Worm (Caenorhabditis elegans) whole organism, young adult: ENCODE measurements around the gene B0244.17.

Experiments
- F49E8.2 ChIP-seq: sonication (generic microtip); optimal IDR thresholded peaks from 3 replicates; lab custom pipeline; 2017; ENCODE audit warnings: missing genetic modification characterization, mild to moderate bottlenecking, missing compliant biosample characterization, antibody characterized with exemption, moderate library complexity; ENCODE audit not compliant: insufficient read depth
- K11D2.4 ChIP-seq: fragments of 200-800 bp; sonication (Bioruptor generic); IDR thresholded peaks from 2 replicates; pipeline ENCODE4 v1.3.6; 2022; ENCODE audit warnings: missing genetic modification reagents, missing genetic modification characterization, missing compliant biosample characterization
- K12H6.12 ChIP-seq: fragments of 200-800 bp; sonication (Bioruptor generic); optimal IDR thresholded peaks from 2 replicates; lab custom pipeline; 2018; ENCODE audit warnings: mild to moderate bottlenecking, missing genetic modification characterization, missing compliant biosample characterization
- Y53F4B.3 ChIP-seq: fragments of 200-800 bp; sonication (Bioruptor generic); IDR thresholded peaks from 2 replicates; pipeline ENCODE4 v1.3.6; 2022; ENCODE audit warnings: missing genetic modification reagents, missing genetic modification characterization, missing compliant biosample characterization
- Y67H2A.10 ChIP-seq: fragments of 200-800 bp; sonication (Bioruptor generic); conservative IDR thresholded peaks from 2 replicates; pipeline ENCODE4 v1.3.6; 2022; ENCODE audit warnings: missing genetic modification reagents, missing genetic modification characterization, missing compliant biosample characterization
- Y95B8A.8 ChIP-seq: fragments of 200-800 bp; sonication (Bioruptor generic); IDR thresholded peaks from 2 replicates; pipeline ENCODE4 v1.3.6; 2022; ENCODE audit warnings: missing genetic modification reagents, missing genetic modification characterization, missing compliant biosample characterization
- akir-1 ChIP-seq: fragments of 200-800 bp; sonication (Bioruptor generic); optimal IDR thresholded peaks from 2 replicates; lab custom pipeline; 2018; ENCODE audit warnings: mild to moderate bottlenecking, missing genetic modification characterization, moderate library complexity, missing compliant biosample characterization
- aptf-2 ChIP-seq: fragments of 200-800 bp; sonication (Bioruptor generic); conservative IDR thresholded peaks from 2 replicates; pipeline ENCODE4 v1.3.6; 2022; ENCODE audit warnings: missing genetic modification reagents, missing genetic modification characterization, missing compliant biosample characterization
- atf-7 ChIP-seq: sonication (generic microtip); optimal IDR thresholded peaks from 2 replicates; lab custom pipeline; 2017; ENCODE audit warnings: mild to moderate bottlenecking, missing genetic modification characterization, missing compliant biosample characterization
- attf-3 ChIP-seq: fragments of 200-800 bp; sonication (Bioruptor generic); conservative IDR thresholded peaks from 2 replicates; pipeline ENCODE4 v1.3.6; 2022; ENCODE audit warnings: missing genetic modification reagents, missing genetic modification characterization, missing compliant biosample characterization
- ceh-27 ChIP-seq: fragments of 200-800 bp; sonication (Bioruptor generic); optimal IDR thresholded peaks from 2 replicates; lab custom pipeline; 2018; ENCODE audit warnings: mild to moderate bottlenecking, missing genetic modification characterization, moderate library complexity, missing compliant biosample characterization
- ceh-40 ChIP-seq: fragments of 200-800 bp; sonication (Bioruptor generic); IDR thresholded peaks from 2 replicates; pipeline ENCODE4 v1.3.6; 2022; ENCODE audit warnings: missing genetic modification characterization, missing compliant biosample characterization
- ceh-79 ChIP-seq: sonication (generic microtip); optimal IDR thresholded peaks from 2 replicates; lab custom pipeline; 2017; ENCODE audit warnings: mild to moderate bottlenecking, missing genetic modification characterization, missing compliant biosample characterization
- chd-7 ChIP-seq: sonication (generic microtip); optimal IDR thresholded peaks from 2 replicates; lab custom pipeline; 2016; ENCODE audit warnings: mild to moderate bottlenecking, missing genetic modification characterization, moderate library complexity, missing compliant biosample characterization
- dpl-1 ChIP-seq: fragments of 150-350 bp; optimal IDR thresholded peaks from 2 replicates; lab custom pipeline; 2014; ENCODE audit warnings: missing biosample characterization, missing genetic modification reagents, missing genetic modification characterization
- egl-18 ChIP-seq: fragments of 200-800 bp; sonication (Bioruptor generic); IDR thresholded peaks from 2 replicates; pipeline ENCODE4 v1.3.6; 2022; ENCODE audit warnings: missing genetic modification reagents, missing genetic modification characterization, missing compliant biosample characterization
- egl-44 ChIP-seq: fragments of 200-800 bp; sonication (Bioruptor generic); IDR thresholded peaks from 2 replicates; pipeline ENCODE4 v1.3.6; 2022; ENCODE audit warnings: missing genetic modification reagents, missing genetic modification characterization, missing compliant biosample characterization
- ekl-4 ChIP-seq: fragments of 200-800 bp; sonication (Bioruptor generic); IDR thresholded peaks from 2 replicates; pipeline ENCODE4 v1.3.6; 2022; ENCODE audit warnings: missing genetic modification reagents, missing genetic modification characterization, missing compliant biosample characterization
- hlh-26 ChIP-seq: fragments of 200-800 bp; sonication (Bioruptor generic); conservative IDR thresholded peaks from 2 replicates; pipeline ENCODE4 v1.3.6; 2022; ENCODE audit warnings: missing genetic modification reagents, missing genetic modification characterization, missing compliant biosample characterization
- hmg-1.2 ChIP-seq: fragments of 200-800 bp; sonication (Bioruptor generic); IDR thresholded peaks from 2 replicates; pipeline ENCODE4 v1.3.6; 2022; ENCODE audit warnings: missing genetic modification reagents, missing genetic modification characterization, missing compliant biosample characterization
- hsf-1 ChIP-seq: fragments of 200-800 bp; sonication (Bioruptor generic); IDR thresholded peaks from 2 replicates; pipeline ENCODE4 v1.3.6; 2022; ENCODE audit warnings: missing genetic modification reagents, missing genetic modification characterization, missing compliant biosample characterization
- let-607 ChIP-seq, 2 experiments: fragments of 200-800 bp in 1 of 2; sonication (Bioruptor generic) in 1 of 2; sonication (generic microtip) in 1 of 2; optimal IDR thresholded peaks; 2 replicates each; lab custom pipeline; 2016 to 2018; ENCODE audit warnings: mild to moderate bottlenecking in 2 of 2, missing compliant biosample characterization in 2 of 2, missing genetic modification characterization in 2 of 2, moderate library complexity in 2 of 2, missing genotype in 1 of 2
- lin-54 ChIP-seq: fragments of 200-800 bp; sonication (Bioruptor generic); optimal IDR thresholded peaks from 2 replicates; lab custom pipeline; 2018; ENCODE audit warnings: mild to moderate bottlenecking, missing genetic modification characterization, missing compliant biosample characterization
- lsl-1 ChIP-seq: fragments of 200-800 bp; sonication (Bioruptor generic); optimal IDR thresholded peaks from 2 replicates; lab custom pipeline; 2018; ENCODE audit warnings: mild to moderate bottlenecking, missing genetic modification characterization, moderate library complexity, missing compliant biosample characterization
- lsy-27 ChIP-seq: sonication (generic microtip); optimal IDR thresholded peaks from 2 replicates; lab custom pipeline; 2017; ENCODE audit warnings: missing genetic modification characterization, mild to moderate bottlenecking, missing compliant biosample characterization, antibody characterized with exemption, missing genotype, borderline replicate concordance; ENCODE audit not compliant: insufficient read depth
- madf-10 ChIP-seq: sonication (generic microtip); optimal IDR thresholded peaks from 2 replicates; lab custom pipeline; 2016; ENCODE audit warnings: mild to moderate bottlenecking, missing genetic modification characterization, missing compliant biosample characterization
- madf-3 ChIP-seq: fragments of 200-800 bp; sonication (Bioruptor generic); IDR thresholded peaks from 2 replicates; pipeline ENCODE4 v1.3.6; 2022; ENCODE audit warnings: missing genetic modification reagents, missing genetic modification characterization, missing compliant biosample characterization
- mes-4 ChIP-seq: sonication (generic microtip); optimal IDR thresholded peaks from 2 replicates; lab custom pipeline; 2016; ENCODE audit warnings: missing genotype, missing genetic modification characterization, missing compliant biosample characterization
- nhr-120 ChIP-seq: fragments of 200-800 bp; sonication (Bioruptor generic); IDR thresholded peaks from 2 replicates; pipeline ENCODE4 v1.3.6; 2022; ENCODE audit warnings: missing genetic modification characterization, missing compliant biosample characterization
- repo-1 ChIP-seq: sonication (generic microtip); optimal IDR thresholded peaks from 2 replicates; lab custom pipeline; 2017; ENCODE audit warnings: mild to moderate bottlenecking, missing genetic modification characterization, missing compliant biosample characterization
- sdz-38 ChIP-seq: sonication (generic microtip); optimal IDR thresholded peaks from 2 replicates; lab custom pipeline; 2016; ENCODE audit warnings: missing genotype, missing genetic modification characterization, missing compliant biosample characterization
- sea-2 ChIP-seq: fragments of 200-800 bp; sonication (Bioruptor generic); IDR thresholded peaks from 2 replicates; pipeline ENCODE4 v1.3.6; 2022; ENCODE audit warnings: missing genetic modification characterization, missing compliant biosample characterization
- snpc-4 ChIP-seq, 5 experiments: fragments of 150-350 bp in 1 of 5; sonication (generic microtip) in 4 of 5; optimal IDR thresholded peaks; 2 replicates each; lab custom pipeline; 2014 to 2018; ENCODE audit warnings: missing genetic modification characterization in 5 of 5, missing biosample characterization in 3 of 5, antibody characterized with exemption in 2 of 5, mild to moderate bottlenecking in 2 of 5, missing compliant biosample characterization in 2 of 5, missing genotype in 2 of 5, moderate library complexity in 2 of 5, missing genetic modification reagents in 1 of 5
- somi-1 ChIP-seq: fragments of 200-800 bp; sonication (Bioruptor generic); optimal IDR thresholded peaks from 2 replicates; lab custom pipeline; 2018; ENCODE audit warnings: mild to moderate bottlenecking, missing genetic modification characterization, missing compliant biosample characterization
- tbp1 ChIP-seq: fragments of 200-800 bp; sonication (Bioruptor generic); optimal IDR thresholded peaks from 2 replicates; lab custom pipeline; 2018; ENCODE audit warnings: mild to moderate bottlenecking, missing genetic modification characterization, missing compliant biosample characterization
- tbx-9 ChIP-seq: sonication (generic microtip); optimal IDR thresholded peaks from 2 replicates; lab custom pipeline; 2016; ENCODE audit warnings: borderline replicate concordance, missing genetic modification characterization, inconsistent platforms, missing compliant biosample characterization
- tlf-1 ChIP-seq: fragments of 200-800 bp; sonication (Bioruptor generic); optimal IDR thresholded peaks from 2 replicates; lab custom pipeline; 2018; ENCODE audit warnings: mild to moderate bottlenecking, missing genetic modification characterization, missing compliant biosample characterization
- unc-62 ChIP-seq: fragments of 150-350 bp; optimal IDR thresholded peaks from 2 replicates; lab custom pipeline; 2014; ENCODE audit warnings: missing biosample characterization, missing genetic modification reagents, missing genetic modification characterization
- ztf-22 ChIP-seq: fragments of 200-800 bp; sonication (Bioruptor generic); optimal IDR thresholded peaks from 2 replicates; lab custom pipeline; 2018; ENCODE audit warnings: mild to moderate bottlenecking, missing genetic modification characterization, moderate library complexity, missing compliant biosample characterization
- ztf-28 ChIP-seq: fragments of 200-800 bp; sonication (Bioruptor generic); IDR thresholded peaks from 2 replicates; pipeline ENCODE4 v1.3.6; 2022; ENCODE audit warnings: missing genetic modification reagents, missing genetic modification characterization, missing compliant biosample characterization
- ztf-6 ChIP-seq: fragments of 200-800 bp; sonication (Bioruptor generic); IDR thresholded peaks from 2 replicates; pipeline ENCODE4 v1.3.6; 2022; ENCODE audit warnings: missing genetic modification reagents, missing genetic modification characterization, missing compliant biosample characterization

Gene B0244.17

DNA sequence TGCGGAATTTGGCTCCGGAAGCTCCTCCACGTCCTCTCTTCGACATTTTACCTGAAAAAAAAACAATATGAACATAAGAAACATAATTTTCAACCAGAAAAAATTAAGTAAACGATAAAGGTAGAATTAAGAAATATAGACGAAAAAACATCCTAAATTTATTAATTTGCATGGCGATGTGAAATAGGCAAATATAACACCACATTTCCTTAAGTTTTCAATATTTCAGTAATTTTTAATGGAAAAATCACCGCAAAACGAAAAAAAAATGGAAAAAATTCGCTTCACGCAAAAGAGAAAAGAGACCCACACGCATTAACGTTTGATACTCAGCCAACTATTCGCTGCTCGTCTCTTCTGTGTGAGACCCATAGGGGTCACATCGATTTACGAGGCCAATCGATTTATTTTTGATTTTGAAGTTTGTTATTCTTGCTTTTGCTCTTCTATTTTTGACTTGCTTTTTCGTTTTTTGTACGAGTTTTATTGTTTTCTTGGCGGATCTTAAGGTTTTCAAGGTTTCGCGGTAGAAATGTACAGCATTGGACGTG is 26.9 kb upstream of the B0244.17 start, which contains the start of gene rpl-23 (continued):
- TF ChIP-seq lin-54 (GFP tag; lab: Kevin White, UChicago) (peak; percentile 74), K11D2.4 (GFP tag; lab: Robert Waterston, UW) (peak; percentile 35; the same call in 1 of the 2 replicates), lsl-1 (GFP tag; lab: Kevin White, UChicago) (peak; percentile 62), lsy-27 (tag; lab: Kevin White, UChicago) (peak; percentile 53), ceh-79 (tag; lab: Kevin White, UChicago) (no peak), ekl-4 (peak; percentile 67; the same call in 1 of the 2 replicates), snpc-4 (GFP tag; optimal IDR thresholded peaks at IDR 0.05; lab: Kevin White, UChicago) (peak; percentile 57), snpc-4 (tag; optimal IDR thresholded peaks at IDR 0.05; lab: Kevin White, UChicago) (peak; percentile 32 to 85 (median 59)), tbp1 (GFP tag; lab: Kevin White, UChicago) (peak; percentile 61), egl-18 (GFP tag; lab: Robert Waterston, UW) (no peak), atf-7 (tag; lab: Kevin White, UChicago) (no peak), hlh-26 (GFP tag; lab: Robert Waterston, UW) (no peak)

DNA sequence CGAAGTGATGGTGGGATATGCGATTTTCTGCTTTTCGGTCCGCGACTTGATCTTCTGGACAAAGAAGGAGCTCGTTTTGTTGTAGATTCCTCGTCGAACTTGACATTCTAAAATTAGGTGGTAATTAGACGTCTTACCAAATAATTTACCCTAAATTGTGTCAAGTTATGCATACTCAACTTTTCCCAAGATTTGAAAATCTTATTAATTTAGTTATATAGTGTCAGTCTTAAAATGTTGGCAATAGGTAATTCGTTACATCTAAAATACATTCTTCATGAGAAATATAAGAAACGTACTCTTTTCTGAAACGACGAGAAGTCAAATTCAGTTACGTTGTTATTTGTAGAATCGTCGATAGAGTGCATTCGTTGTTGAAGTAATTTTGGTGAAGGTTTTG is 25.5 kb upstream of the B0244.17 start:
- TF ChIP-seq tbx-9 (tag; lab: Kevin White, UChicago) = no peak
- TF ChIP-seq ekl-4 = no peak
- no peak for TF ChIP-seq sdz-38
- TF ChIP-seq Y53F4B.3 (GFP tag; lab: Robert Waterston, UW) = no peak
- no peak for TF ChIP-seq somi-1 (GFP tag; lab: Kevin White, UChicago)

DNA sequence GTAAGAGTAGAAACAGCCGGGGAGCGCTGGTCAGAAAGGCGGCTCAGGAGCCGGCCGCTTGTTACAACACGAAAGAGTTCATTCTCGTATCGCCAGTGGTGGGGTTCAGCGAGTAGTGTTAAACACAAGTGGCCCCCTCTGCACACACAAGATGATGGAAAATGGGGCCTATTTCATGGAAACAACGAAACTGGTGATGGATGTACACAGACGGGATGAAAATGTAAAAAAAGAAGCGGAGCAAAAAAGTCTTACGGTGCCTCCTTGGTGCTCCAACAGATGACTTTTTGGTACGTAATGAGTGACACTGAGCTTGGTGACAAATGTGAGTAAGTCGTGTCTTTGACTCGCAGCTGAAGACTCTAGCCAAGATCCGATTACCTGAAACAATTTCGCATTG is 25.0 kb upstream of the B0244.17 start:
- TF ChIP-seq sea-2 (GFP tag; lab: Robert Waterston, UW) (no peak), egl-44 (GFP tag; lab: Robert Waterston, UW) (no peak), chd-7 (tag; lab: Kevin White, UChicago) (no peak), hmg-1.2 (GFP tag; lab: Robert Waterston, UW) (no peak), repo-1 (tag; lab: Kevin White, UChicago) (no peak), madf-3 (GFP tag; lab: Robert Waterston, UW) (no peak), nhr-120 (GFP tag; lab: Robert Waterston, UW) (no peak), akir-1 (no peak), ztf-22 (GFP tag; lab: Kevin White, UChicago) (no peak), hsf-1 (GFP tag; lab: Robert Waterston, UW) (no peak), K12H6.12 (tag; lab: Kevin White, UChicago) (no peak)

DNA sequence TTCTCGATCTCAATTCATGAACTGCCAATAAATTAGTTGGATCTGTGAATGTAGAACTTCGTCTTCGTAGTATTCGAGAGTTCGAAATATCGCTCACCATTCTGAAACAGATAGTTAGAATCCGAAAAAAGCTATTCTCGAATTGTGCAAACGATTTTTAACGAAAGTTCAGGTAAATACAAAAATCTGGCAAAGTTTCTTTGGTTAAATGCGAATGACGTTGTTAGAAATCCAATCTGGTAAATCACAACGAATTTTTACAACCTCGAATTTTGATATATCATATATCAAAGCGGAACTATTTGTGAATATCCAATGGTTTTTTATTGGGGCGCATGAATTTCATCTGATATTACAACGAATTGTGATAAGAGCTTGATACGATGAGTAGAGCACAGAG is 23.8 kb upstream of the B0244.17 start, which contains the start of gene hpo-28:
Gene hpo-28, minus strand, starts transcription at position 101 of the 400 bp plus-strand sequence.
- TF ChIP-seq K12H6.12 (tag; lab: Kevin White, UChicago) (no peak), egl-18 (GFP tag; lab: Robert Waterston, UW) (no peak)

DNA sequence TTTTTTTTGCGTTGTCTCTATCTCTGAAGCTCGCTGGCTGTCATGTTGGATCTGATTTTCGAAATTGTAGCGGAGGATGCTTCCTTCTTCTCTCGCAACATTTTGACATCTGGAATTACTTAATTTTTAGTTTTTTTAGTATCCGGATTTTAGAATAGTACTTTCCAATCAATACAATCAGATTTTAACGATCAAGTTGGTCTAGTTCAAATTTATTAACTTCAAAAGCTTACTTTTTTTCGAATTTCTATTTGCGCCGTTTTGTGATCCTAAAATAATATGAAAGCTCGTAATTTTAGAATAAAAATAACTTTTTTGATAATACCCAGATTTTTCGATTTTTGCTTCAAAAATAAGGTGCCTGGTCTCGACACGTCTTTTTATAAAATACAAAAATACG is 23.0 kb upstream of the B0244.17 start, which contains the start of gene B0336.12:
Gene B0336.12, minus strand, starts transcription at position 101 of the 400 bp plus-strand sequence.
- TF ChIP-seq ekl-4 (no peak), Y67H2A.10 (GFP tag; lab: Robert Waterston, UW) (no peak), ceh-27 (GFP tag; lab: Kevin White, UChicago) (no peak), unc-62 (GFP tag; lab: Kevin White, UChicago) (no peak), tlf-1 (GFP tag; lab: Kevin White, UChicago) (no peak), dpl-1 (GFP tag; lab: Kevin White, UChicago) (no peak), F49E8.2 (no peak), mes-4 (tag; lab: Kevin White, UChicago) (no peak), let-607 (tag; optimal IDR thresholded peaks at IDR 0.05; lab: Kevin White, UChicago) (no peak), ztf-6 (GFP tag; lab: Robert Waterston, UW) (no peak), Y95B8A.8 (no peak), ztf-28 (GFP tag; lab: Robert Waterston, UW) (no peak), ceh-40 (GFP tag; lab: Robert Waterston, UW) (no peak), aptf-2 (GFP tag; lab: Robert Waterston, UW) (no peak), madf-10 (tag; lab: Kevin White, UChicago) (no peak), hmg-1.2 (GFP tag; lab: Robert Waterston, UW) (no peak), attf-3 (GFP tag; lab: Robert Waterston, UW) (no peak)
